Worm (Caenorhabditis elegans) whole organism, young adult: ENCODE results near the gene B0303.16.

ENCODE experiments used
- B0261.1 ChIP-seq: sonication (generic microtip); optimal IDR thresholded peaks from 2 replicates; lab custom pipeline; 2016; ENCODE audit warnings: mild to moderate bottlenecking, missing genetic modification characterization, moderate library complexity, missing compliant biosample characterization
- F10E7.11 ChIP-seq: sonication (generic microtip); optimal IDR thresholded peaks from 2 replicates; lab custom pipeline; 2017; ENCODE audit warnings: mild to moderate bottlenecking, missing genetic modification characterization, moderate library complexity, missing compliant biosample characterization
- F22D6.2 ChIP-seq: sonication (generic microtip); optimal IDR thresholded peaks from 2 replicates; lab custom pipeline; 2016; ENCODE audit warnings: mild to moderate bottlenecking, missing genetic modification characterization, missing compliant biosample characterization
- Y53F4B.3 ChIP-seq: fragments of 200-800 bp; sonication (Bioruptor generic); IDR thresholded peaks from 2 replicates; pipeline ENCODE4 v1.3.6; 2022; ENCODE audit warnings: missing genetic modification reagents, missing genetic modification characterization, missing compliant biosample characterization
- Y67H2A.10 ChIP-seq: fragments of 200-800 bp; sonication (Bioruptor generic); conservative IDR thresholded peaks from 2 replicates; pipeline ENCODE4 v1.3.6; 2022; ENCODE audit warnings: missing genetic modification reagents, missing genetic modification characterization, missing compliant biosample characterization
- Y79H2A.3 ChIP-seq: fragments of 200-800 bp; sonication (Bioruptor generic); conservative IDR thresholded peaks from 2 replicates; pipeline ENCODE4 v1.3.6; 2022; ENCODE audit warnings: missing genetic modification reagents, missing genetic modification characterization, missing compliant biosample characterization
- Y95B8A.8 ChIP-seq: fragments of 200-800 bp; sonication (Bioruptor generic); IDR thresholded peaks from 2 replicates; pipeline ENCODE4 v1.3.6; 2022; ENCODE audit warnings: missing genetic modification reagents, missing genetic modification characterization, missing compliant biosample characterization
- ZK185.1 ChIP-seq: sonication (generic microtip); optimal IDR thresholded peaks from 2 replicates; lab custom pipeline; 2016; ENCODE audit warnings: mild to moderate bottlenecking, missing genetic modification characterization, missing compliant biosample characterization; ENCODE audit not compliant: poor library complexity, severe bottlenecking
- aptf-2 ChIP-seq: fragments of 200-800 bp; sonication (Bioruptor generic); conservative IDR thresholded peaks from 2 replicates; pipeline ENCODE4 v1.3.6; 2022; ENCODE audit warnings: missing genetic modification reagents, missing genetic modification characterization, missing compliant biosample characterization
- aptf-3 ChIP-seq: fragments of 200-800 bp; sonication (Bioruptor generic); IDR thresholded peaks from 2 replicates; pipeline ENCODE4 v1.3.6; 2022; ENCODE audit warnings: missing genetic modification characterization, missing compliant biosample characterization
- athp-1 ChIP-seq: sonication (generic microtip); optimal IDR thresholded peaks from 2 replicates; lab custom pipeline; 2017; ENCODE audit warnings: mild to moderate bottlenecking, missing genetic modification characterization, missing compliant biosample characterization
- attf-5 ChIP-seq: fragments of 200-800 bp; sonication (Bioruptor generic); optimal IDR thresholded peaks from 2 replicates; lab custom pipeline; 2018; ENCODE audit warnings: mild to moderate bottlenecking, missing genetic modification characterization, missing compliant biosample characterization
- cebp-2 ChIP-seq: fragments of 200-800 bp; sonication (Bioruptor generic); IDR thresholded peaks from 2 replicates; pipeline ENCODE4 v1.3.6; 2022; ENCODE audit warnings: missing genetic modification characterization, missing compliant biosample characterization
- ceh-100 ChIP-seq: fragments of 200-800 bp; sonication (Bioruptor generic); IDR thresholded peaks from 2 replicates; pipeline ENCODE4 v1.3.6; 2022; ENCODE audit warnings: missing genetic modification reagents, missing genetic modification characterization, missing compliant biosample characterization
- ceh-27 ChIP-seq: fragments of 200-800 bp; sonication (Bioruptor generic); optimal IDR thresholded peaks from 2 replicates; lab custom pipeline; 2018; ENCODE audit warnings: mild to moderate bottlenecking, missing genetic modification characterization, moderate library complexity, missing compliant biosample characterization
- ceh-58 ChIP-seq: fragments of 200-800 bp; sonication (Bioruptor generic); IDR thresholded peaks from 2 replicates; pipeline ENCODE4 v1.3.6; 2022; ENCODE audit warnings: missing genetic modification characterization, missing compliant biosample characterization
- ceh-91 ChIP-seq: fragments of 200-800 bp; sonication (Bioruptor generic); IDR thresholded peaks from 2 replicates; pipeline ENCODE4 v1.3.6; 2022; ENCODE audit warnings: missing genetic modification reagents, missing genetic modification characterization, missing compliant biosample characterization
- dpl-1 ChIP-seq: fragments of 150-350 bp; optimal IDR thresholded peaks from 2 replicates; lab custom pipeline; 2014; ENCODE audit warnings: missing biosample characterization, missing genetic modification reagents, missing genetic modification characterization
- gei-17 ChIP-seq: fragments of 200-800 bp; sonication (Bioruptor generic); optimal IDR thresholded peaks from 2 replicates; lab custom pipeline; 2018; ENCODE audit warnings: mild to moderate bottlenecking, missing genetic modification characterization, missing compliant biosample characterization
- hmg-1.2 ChIP-seq: fragments of 200-800 bp; sonication (Bioruptor generic); IDR thresholded peaks from 2 replicates; pipeline ENCODE4 v1.3.6; 2022; ENCODE audit warnings: missing genetic modification reagents, missing genetic modification characterization, missing compliant biosample characterization
- lag-1 ChIP-seq: fragments of 200-800 bp; sonication (Bioruptor generic); IDR thresholded peaks from 2 replicates; pipeline ENCODE4 v1.3.6; 2022; ENCODE audit warnings: missing genetic modification reagents, missing genetic modification characterization, missing compliant biosample characterization
- lin-26 ChIP-seq: fragments of 200-800 bp; sonication (Bioruptor generic); IDR thresholded peaks from 2 replicates; pipeline ENCODE4 v1.3.6; 2022; ENCODE audit warnings: missing genetic modification reagents, missing genetic modification characterization, missing compliant biosample characterization
- lin-54 ChIP-seq: fragments of 200-800 bp; sonication (Bioruptor generic); optimal IDR thresholded peaks from 2 replicates; lab custom pipeline; 2018; ENCODE audit warnings: mild to moderate bottlenecking, missing genetic modification characterization, missing compliant biosample characterization
- lir-1 ChIP-seq: fragments of 200-800 bp; sonication (Bioruptor generic); conservative IDR thresholded peaks from 2 replicates; pipeline ENCODE4 v1.3.6; 2022; ENCODE audit warnings: missing genetic modification reagents, missing genetic modification characterization, missing compliant biosample characterization
- lsl-1 ChIP-seq: fragments of 200-800 bp; sonication (Bioruptor generic); optimal IDR thresholded peaks from 2 replicates; lab custom pipeline; 2018; ENCODE audit warnings: mild to moderate bottlenecking, missing genetic modification characterization, moderate library complexity, missing compliant biosample characterization
- madf-10 ChIP-seq: sonication (generic microtip); optimal IDR thresholded peaks from 2 replicates; lab custom pipeline; 2016; ENCODE audit warnings: mild to moderate bottlenecking, missing genetic modification characterization, missing compliant biosample characterization
- mcd-1 ChIP-seq: fragments of 200-800 bp; sonication (Bioruptor generic); IDR thresholded peaks from 2 replicates; pipeline ENCODE4 v1.3.6; 2022; ENCODE audit warnings: missing genetic modification reagents, missing genetic modification characterization, missing compliant biosample characterization
- mel-28 ChIP-seq: sonication (generic microtip); optimal IDR thresholded peaks from 2 replicates; lab custom pipeline; 2016; ENCODE audit warnings: borderline replicate concordance, mild to moderate bottlenecking, missing genetic modification characterization, missing compliant biosample characterization
- nfya-2 ChIP-seq: fragments of 200-800 bp; sonication (Bioruptor generic); IDR thresholded peaks from 2 replicates; pipeline ENCODE4 v1.3.6; 2022; ENCODE audit warnings: missing genetic modification reagents, missing genetic modification characterization, missing compliant biosample characterization
- nfyb-1 ChIP-seq: fragments of 200-800 bp; sonication (Bioruptor generic); IDR thresholded peaks from 2 replicates; pipeline ENCODE4 v1.3.6; 2022; ENCODE audit warnings: missing genetic modification reagents, missing genetic modification characterization, missing compliant biosample characterization
- nhr-80 ChIP-seq: sonication (generic microtip); optimal IDR thresholded peaks from 2 replicates; lab custom pipeline; 2016; ENCODE audit warnings: missing genetic modification characterization, missing compliant biosample characterization
- pbrm-1 ChIP-seq: fragments of 200-800 bp; sonication (Bioruptor generic); IDR thresholded peaks from 2 replicates; pipeline ENCODE4 v1.3.6; 2022; ENCODE audit warnings: missing genetic modification reagents, missing genetic modification characterization, missing compliant biosample characterization
- repo-1 ChIP-seq: sonication (generic microtip); optimal IDR thresholded peaks from 2 replicates; lab custom pipeline; 2017; ENCODE audit warnings: mild to moderate bottlenecking, missing genetic modification characterization, missing compliant biosample characterization
- sea-2 ChIP-seq: fragments of 200-800 bp; sonication (Bioruptor generic); IDR thresholded peaks from 2 replicates; pipeline ENCODE4 v1.3.6; 2022; ENCODE audit warnings: missing genetic modification characterization, missing compliant biosample characterization
- snpc-1.1 ChIP-seq: sonication (generic microtip); optimal IDR thresholded peaks from 2 replicates; lab custom pipeline; 2017; ENCODE audit warnings: missing genetic modification characterization, mild to moderate bottlenecking, missing compliant biosample characterization, antibody characterized with exemption, moderate library complexity, missing genotype, missing genetic modification reagents; ENCODE audit not compliant: insufficient read depth
- snpc-1.3 ChIP-seq: sonication (generic microtip); optimal IDR thresholded peaks from 2 replicates; lab custom pipeline; 2017; ENCODE audit warnings: missing genetic modification characterization, mild to moderate bottlenecking, missing compliant biosample characterization, antibody characterized with exemption, moderate library complexity, missing genotype, missing genetic modification reagents; ENCODE audit not compliant: insufficient read depth
- snpc-3.4 ChIP-seq: sonication (generic microtip); optimal IDR thresholded peaks from 2 replicates; lab custom pipeline; 2017; ENCODE audit warnings: missing genetic modification characterization, mild to moderate bottlenecking, missing compliant biosample characterization, antibody characterized with exemption, moderate library complexity, missing genotype, missing genetic modification reagents
- tbx-9 ChIP-seq: sonication (generic microtip); optimal IDR thresholded peaks from 2 replicates; lab custom pipeline; 2016; ENCODE audit warnings: borderline replicate concordance, missing genetic modification characterization, inconsistent platforms, missing compliant biosample characterization
- xnd-1 ChIP-seq: sonication (generic microtip); optimal IDR thresholded peaks from 2 replicates; lab custom pipeline; 2016; ENCODE audit warnings: missing genotype, missing genetic modification reagents, missing genetic modification characterization, missing compliant biosample characterization
- ztf-22 ChIP-seq: fragments of 200-800 bp; sonication (Bioruptor generic); optimal IDR thresholded peaks from 2 replicates; lab custom pipeline; 2018; ENCODE audit warnings: mild to moderate bottlenecking, missing genetic modification characterization, moderate library complexity, missing compliant biosample characterization
- ztf-25 ChIP-seq: fragments of 200-800 bp; sonication (Bioruptor generic); IDR thresholded peaks from 2 replicates; pipeline ENCODE4 v1.3.6; 2022; ENCODE audit warnings: missing genetic modification reagents, missing genetic modification characterization, missing compliant biosample characterization
- ztf-26 ChIP-seq: sonication (generic microtip); optimal IDR thresholded peaks from 2 replicates; lab custom pipeline; 2017; ENCODE audit warnings: missing genetic modification characterization, missing compliant biosample characterization
- ztf-3 ChIP-seq: fragments of 200-800 bp; sonication (Bioruptor generic); optimal IDR thresholded peaks from 2 replicates; lab custom pipeline; 2018; ENCODE audit warnings: mild to moderate bottlenecking, missing genetic modification characterization, missing compliant biosample characterization
- ztf-6 ChIP-seq: fragments of 200-800 bp; sonication (Bioruptor generic); IDR thresholded peaks from 2 replicates; pipeline ENCODE4 v1.3.6; 2022; ENCODE audit warnings: missing genetic modification reagents, missing genetic modification characterization, missing compliant biosample characterization

B0303.16 gene

DNA sequence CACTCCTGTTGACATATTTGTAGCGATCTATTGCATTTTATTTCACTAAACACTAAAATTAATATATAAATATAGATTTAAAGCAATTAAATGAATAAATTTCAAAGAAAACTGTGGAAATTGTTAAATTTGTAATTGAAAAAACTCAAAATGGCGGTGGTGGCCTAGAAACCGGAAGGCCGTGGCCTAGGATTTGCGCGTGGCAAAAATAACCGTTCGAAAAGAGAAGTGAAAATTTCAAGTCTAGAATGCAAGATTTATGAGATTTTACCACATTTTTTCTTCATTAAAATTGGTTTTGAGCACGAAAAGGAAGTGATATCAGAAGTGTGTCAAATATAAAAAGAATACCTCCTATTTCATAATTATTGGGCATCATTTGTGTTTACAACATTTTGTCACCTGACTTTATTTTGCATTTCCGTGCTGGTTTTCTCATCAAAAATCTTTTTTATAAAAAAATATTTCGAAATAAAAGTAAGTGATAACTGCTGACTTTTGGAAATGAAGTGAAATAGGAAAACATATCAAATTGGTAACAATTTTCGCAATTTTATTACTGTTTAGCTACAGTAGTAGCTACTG is 21.1 kb upstream of the B0303.16 start, which contains the start of gene fli-1 (continued):
- no peak for TF ChIP-seq madf-10 (tag; lab: Kevin White, UChicago)
- TF ChIP-seq F10E7.11 = no peak
- no peak for TF ChIP-seq attf-5 (GFP tag; lab: Kevin White, UChicago)
- TF ChIP-seq nhr-80 = no peak
- no peak for TF ChIP-seq ztf-22 (GFP tag; lab: Kevin White, UChicago)
- TF ChIP-seq nfya-2 = no peak
- no peak for TF ChIP-seq ztf-6 (GFP tag; lab: Robert Waterston, UW)
- TF ChIP-seq mcd-1 (GFP tag; lab: Robert Waterston, UW) = peak; percentile 47
- TF ChIP-seq aptf-3 (GFP tag; lab: Robert Waterston, UW) = no peak
- TF ChIP-seq aptf-2 (GFP tag; lab: Robert Waterston, UW) = no peak
- peak; percentile 74 for TF ChIP-seq lsl-1
- peak; percentile 45 for TF ChIP-seq athp-1 (tag; lab: Kevin White, UChicago)
- no peak for TF ChIP-seq repo-1

DNA sequence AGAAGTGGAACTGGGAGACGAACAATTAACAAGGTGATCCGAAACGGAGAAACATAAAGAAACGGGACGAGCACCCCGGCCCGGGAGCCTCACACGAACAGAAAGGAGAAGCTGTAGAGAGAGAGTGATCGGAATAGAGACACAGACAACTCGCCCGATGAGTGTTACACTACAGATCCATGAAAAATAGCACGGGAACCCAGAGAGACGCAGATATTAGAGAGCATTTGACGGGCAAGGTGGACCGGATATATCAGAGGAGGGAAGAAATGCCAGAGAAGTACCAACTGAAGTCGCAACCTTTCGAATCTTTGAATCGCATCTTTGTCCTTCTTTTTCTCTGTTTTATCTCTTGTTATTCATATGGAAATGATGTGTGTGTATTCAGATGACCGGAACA is 20.4 kb upstream of the B0303.16 start, which contains the start of gene anmt-1:
TSS of gene anmt-1 (plus strand) at position 388 of the 400 bp plus-strand sequence.
- TF ChIP-seq aptf-2 (GFP tag; lab: Robert Waterston, UW) = no peak
- TF ChIP-seq B0261.1 (tag; lab: Kevin White, UChicago) = no peak
- peak; percentile 35; the same call in 1 of the 2 replicates for TF ChIP-seq hmg-1.2 (GFP tag; lab: Robert Waterston, UW)
- TF ChIP-seq cebp-2 = no peak
- TF ChIP-seq lin-54 (GFP tag; lab: Kevin White, UChicago) = no peak

DNA sequence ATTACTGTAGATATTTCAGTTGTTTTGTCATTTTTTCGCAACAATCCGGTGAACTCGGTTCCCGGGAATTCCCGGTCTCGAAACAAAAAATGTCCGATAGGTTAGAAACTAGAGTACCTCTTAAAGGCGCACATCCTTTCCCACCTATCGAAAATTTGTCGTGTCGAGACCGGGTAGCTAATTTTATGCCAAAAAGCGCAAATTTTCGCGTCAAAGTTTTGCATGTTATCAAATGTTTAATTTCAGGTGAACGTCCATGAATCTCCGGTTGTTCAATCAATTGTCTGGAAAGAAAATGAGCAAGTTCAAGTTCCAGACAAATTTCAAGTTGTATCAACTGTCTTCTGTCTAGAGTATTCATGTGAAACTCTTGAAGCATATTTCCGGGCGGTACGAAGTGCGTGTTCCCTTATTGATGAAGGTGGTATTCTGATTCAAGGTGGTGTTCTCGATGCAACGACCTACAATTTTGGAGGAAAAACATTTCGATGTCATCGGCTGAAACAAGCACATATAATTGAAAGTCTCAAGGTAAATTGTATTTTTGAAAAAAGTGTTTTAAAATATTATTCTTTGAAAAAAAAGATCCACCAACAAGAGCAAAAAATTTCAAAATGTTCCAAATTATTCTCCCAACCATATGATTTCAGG is 19.1 kb upstream of the B0303.16 start:
- TF ChIP-seq sea-2 = no peak
- TF ChIP-seq lir-1 (GFP tag; lab: Robert Waterston, UW) = no peak
- no peak for TF ChIP-seq snpc-3.4 (tag; lab: Kevin White, UChicago)
- TF ChIP-seq Y95B8A.8 = no peak
- TF ChIP-seq ztf-25 (GFP tag; lab: Robert Waterston, UW) = no peak
- TF ChIP-seq F22D6.2 (tag; lab: Kevin White, UChicago) = no peak
- peak; percentile 28 for TF ChIP-seq ZK185.1 (tag; lab: Kevin White, UChicago)
- TF ChIP-seq pbrm-1 (GFP tag; lab: Robert Waterston, UW) = peak; percentile 60; the same call in 1 of the 2 replicates
- TF ChIP-seq ceh-27 = no peak
- no peak for TF ChIP-seq ceh-91 (GFP tag; lab: Robert Waterston, UW)
- TF ChIP-seq xnd-1 (tag; lab: Kevin White, UChicago) = no peak
- TF ChIP-seq lin-26 (GFP tag; lab: Robert Waterston, UW) = no peak
- TF ChIP-seq lag-1 (GFP tag; lab: Robert Waterston, UW) = no peak
- no peak for TF ChIP-seq lsl-1
- TF ChIP-seq gei-17 (GFP tag; lab: Kevin White, UChicago) = no peak
- no peak for TF ChIP-seq dpl-1 (GFP tag; lab: Kevin White, UChicago)
- TF ChIP-seq mel-28 (tag; lab: Kevin White, UChicago) = no peak
- peak; percentile 17 for TF ChIP-seq ztf-3 (GFP tag; lab: Kevin White, UChicago)
- TF ChIP-seq Y53F4B.3 (GFP tag; lab: Robert Waterston, UW) = no peak
- no peak for TF ChIP-seq snpc-1.1
- no peak for TF ChIP-seq Y67H2A.10
- TF ChIP-seq nfyb-1 = peak; percentile 80
- no peak for TF ChIP-seq snpc-1.3 (tag; lab: Kevin White, UChicago)
- TF ChIP-seq tbx-9 (tag; lab: Kevin White, UChicago) = no peak
- TF ChIP-seq ztf-26 (tag; lab: Kevin White, UChicago) = peak; percentile 55
- no peak for TF ChIP-seq madf-10 (tag; lab: Kevin White, UChicago)
- no peak for TF ChIP-seq ceh-58
- no peak for TF ChIP-seq aptf-3 (GFP tag; lab: Robert Waterston, UW)
- TF ChIP-seq ceh-100 (GFP tag; lab: Robert Waterston, UW) = 0 out of 2 replicates have a peak, but pooled peaks have one; percentile 23
- TF ChIP-seq Y79H2A.3 = no peak
